Fruit fly (Drosophila melanogaster) whole organism, prepupa: ENCODE measurements around the gene ETHR.

ENCODE experiments used
- Blimp-1 ChIP-seq: fragments of 200-800 bp; sonication (Bioruptor generic); optimal IDR thresholded peaks from 3 replicates; lab custom pipeline; 2017; ENCODE audit warnings: missing biosample characterization, missing genetic modification characterization, mild to moderate bottlenecking, moderate library complexity, missing genetic modification reagents
- CG3032 ChIP-seq: fragments of 200-800 bp; optimal IDR thresholded peaks from 2 replicates; lab custom pipeline; 2019; ENCODE audit warnings: missing biosample characterization, mild to moderate bottlenecking, missing genetic modification characterization, moderate library complexity
- CG31627 ChIP-seq: fragments of 200-800 bp; sonication (Bioruptor generic); optimal IDR thresholded peaks from 3 replicates; lab custom pipeline; 2016; ENCODE audit warnings: missing biosample characterization, missing genetic modification characterization
- CG34406 ChIP-seq: fragments of 200-800 bp; sonication (Bioruptor generic); optimal IDR thresholded peaks from 3 replicates; lab custom pipeline; 2016; ENCODE audit warnings: missing biosample characterization, missing genetic modification characterization
- CG8319 ChIP-seq: fragments of 200-800 bp; sonication (Bioruptor generic); optimal IDR thresholded peaks from 3 replicates; lab custom pipeline; 2016; ENCODE audit warnings: missing biosample characterization, missing genetic modification characterization
- CG8632 ChIP-seq: fragments of 200-800 bp; sonication (Bioruptor generic); optimal IDR thresholded peaks from 3 replicates; lab custom pipeline; 2016; ENCODE audit warnings: missing biosample characterization, missing genetic modification characterization
- Eip78C ChIP-seq: fragments of 200-800 bp; sonication (Bioruptor generic); peaks from one replicate; lab custom pipeline; 2016; ENCODE audit warnings: missing biosample characterization, missing genetic modification characterization
- Hr38 ChIP-seq: sonication (Bioruptor generic); optimal IDR thresholded peaks from 2 replicates; lab custom pipeline; 2016; ENCODE audit warnings: missing biosample characterization, missing genetic modification characterization
- Hr39 ChIP-seq: fragments of 200-800 bp; sonication (Bioruptor generic); optimal IDR thresholded peaks from 2 replicates; lab custom pipeline; 2016; ENCODE audit warnings: missing biosample characterization, missing genetic modification characterization
- dac ChIP-seq: fragments of 200-800 bp; sonication (Bioruptor generic); optimal IDR thresholded peaks from 2 replicates; lab custom pipeline; 2017; ENCODE audit warnings: missing biosample characterization, mild to moderate bottlenecking, missing genetic modification characterization
- dsx ChIP-seq: fragments of 200-800 bp; optimal IDR thresholded peaks from 3 replicates; lab custom pipeline; 2019; ENCODE audit warnings: missing biosample characterization, mild to moderate bottlenecking, missing genetic modification characterization, moderate library complexity; ENCODE audit not compliant: poor library complexity, severe bottlenecking
- pdm3 ChIP-seq: fragments of 200-800 bp; sonication (Bioruptor generic); optimal IDR thresholded peaks from 3 replicates; lab custom pipeline; 2016; ENCODE audit warnings: missing biosample characterization, missing genetic modification characterization

dm6 chr3R:21273427-21274038, 26.7 kb downstream of the ETHR start, which contains the start of gene CG3308:
- no peak for TF ChIP-seq Blimp-1 (GFP tag; lab: Kevin White, UChicago)
- no peak for TF ChIP-seq dsx (GFP tag; lab: Kevin White, UChicago)
- TF ChIP-seq Hr38 (GFP tag; lab: Kevin White, UChicago): no peak
- TF ChIP-seq CG3032 (tag; lab: Kevin White, UChicago): no peak
- no peak for TF ChIP-seq CG8632 (GFP tag; lab: Kevin White, UChicago)
- TF ChIP-seq Hr39: peak; percentile 16
- no peak for TF ChIP-seq pdm3
- no peak for TF ChIP-seq CG8319 (GFP tag; lab: Kevin White, UChicago)
- TF ChIP-seq Eip78C (GFP tag; lab: Kevin White, UChicago): peak; percentile 82
- TF ChIP-seq dac (GFP tag; lab: Kevin White, UChicago): no peak
- TF ChIP-seq CG31627 (GFP tag; lab: Kevin White, UChicago): peak; percentile 35
- TF ChIP-seq CG34406 (GFP tag; lab: Kevin White, UChicago): no peak
